Fruit fly (Drosophila melanogaster): ENCODE results near the gene Frl.

The Frl gene

DNA sequence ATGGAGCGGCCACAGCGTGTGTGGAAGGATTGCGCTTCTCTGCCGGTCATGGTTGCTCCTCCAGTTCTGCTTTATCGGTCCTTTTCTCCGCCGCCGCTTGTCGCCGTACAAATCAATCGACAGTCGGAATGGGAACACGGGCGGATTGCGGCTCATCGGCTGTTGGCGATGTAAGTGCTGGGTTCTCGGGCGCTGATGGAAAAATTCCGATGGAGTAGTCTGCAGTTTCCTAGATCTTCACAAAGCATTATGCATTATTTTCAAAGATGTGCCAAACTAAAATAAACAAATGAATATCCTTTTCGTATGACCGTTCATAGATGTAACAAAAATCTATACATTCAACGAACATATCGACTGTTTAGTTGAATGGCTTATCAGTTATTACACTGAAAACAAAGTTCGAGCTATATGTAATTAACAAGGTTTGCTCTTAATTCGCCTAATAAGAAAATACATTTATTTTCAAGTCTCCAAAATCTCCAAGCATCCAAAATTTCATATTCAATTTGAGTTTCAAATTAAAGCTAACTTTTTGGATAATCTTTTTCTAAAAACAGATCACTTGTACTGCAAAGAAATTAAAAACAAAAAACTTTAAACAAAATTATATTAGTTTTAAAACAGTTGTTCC, 3.3 kb upstream of the Frl start, which contains the start of gene Neurl4 (continued):
- TF ChIP-seq Stat92E (GFP tag; optimal IDR thresholded peaks at IDR 0.05) (no peak), CG12942 (GFP tag; optimal IDR thresholded peaks at IDR 0.05) (peak; percentile 73), Usf (GFP tag; optimal IDR thresholded peaks at IDR 0.05) (peak; percentile 23), Dad (GFP tag; optimal IDR thresholded peaks at IDR 0.05) (peak; percentile 27), Med (GFP tag) (peak; percentile 88), Dbx (GFP tag; IDR thresholded peaks at IDR 0.05) (peak; percentile 68; the same call in 2 of the 3 replicates), D (optimal IDR thresholded peaks at IDR 0.05) (peak; percentile 11), D (GFP tag; optimal IDR thresholded peaks at IDR 0.05) (no peak), HHEX (GFP tag; optimal IDR thresholded peaks at IDR 0.05) (peak; percentile 70), pum (GFP tag; optimal IDR thresholded peaks at IDR 0.05) (peak; percentile 62), CG3163 (GFP tag; optimal IDR thresholded peaks at IDR 0.05) (peak; percentile 13), Chrac-16 (GFP tag; optimal IDR thresholded peaks at IDR 0.05) (peak; percentile 68), tgo (GFP tag; IDR thresholded peaks at IDR 0.05) (peak; percentile 60; the same call in 2 of the 3 replicates), CG17186 (GFP tag; optimal IDR thresholded peaks at IDR 0.05) (no peak), bigmax (GFP tag; optimal IDR thresholded peaks at IDR 0.05) (no peak), Sox102F (GFP tag; optimal IDR thresholded peaks at IDR 0.05) (no peak), Ets97D (GFP tag; optimal IDR thresholded peaks at IDR 0.05) (peak; percentile 8), Dfd (GFP tag; optimal IDR thresholded peaks at IDR 0.05) (no peak), C15 (GFP tag; IDR thresholded peaks at IDR 0.05) (no peak), B-H1 (GFP tag; IDR thresholded peaks at IDR 0.05) (no peak), Antp (GFP tag; optimal IDR thresholded peaks at IDR 0.05) (peak; percentile 51), gro (GFP tag; optimal IDR thresholded peaks at IDR 0.05) (peak; percentile 43), CG7987 (GFP tag; optimal IDR thresholded peaks at IDR 0.05) (no peak), schlank (tag; optimal IDR thresholded peaks at IDR 0.05) (no peak), CG4617 (GFP tag; optimal IDR thresholded peaks at IDR 0.05; ENCODE audit: borderline replicate concordance) (peak; percentile 26), repo (GFP tag; optimal IDR thresholded peaks at IDR 0.05) (no peak), Meics (GFP tag; optimal IDR thresholded peaks at IDR 0.05) (no peak), peb (GFP tag; IDR thresholded peaks at IDR 0.05) (no peak; the same call in 1 of the 2 replicates), Oli (tag; optimal IDR thresholded peaks at IDR 0.05) (peak; percentile 75), CG17829 (tag; optimal IDR thresholded peaks at IDR 0.05) (peak; percentile 56), jigr1 (GFP tag; IDR thresholded peaks at IDR 0.05) (no peak), CG13775 (GFP tag; optimal IDR thresholded peaks at IDR 0.05) (peak; percentile 69), CG8388 (GFP tag; optimal IDR thresholded peaks at IDR 0.05) (no peak), CG13123 (GFP tag; optimal IDR thresholded peaks at IDR 0.05) (peak; percentile 33), ranshi (GFP tag; IDR thresholded peaks at IDR 0.05) (peak; percentile 62), CG10147 (GFP tag; optimal IDR thresholded peaks at IDR 0.05) (no peak), CHES-1-like (GFP tag; optimal IDR thresholded peaks at IDR 0.05) (peak; percentile 67), az2 (GFP tag; optimal IDR thresholded peaks at IDR 0.05) (peak; percentile 70), Sry-δ (GFP tag; optimal IDR thresholded peaks at IDR 0.05) (peak; percentile 46), Hand (GFP tag; optimal IDR thresholded peaks at IDR 0.05) (no peak), tx (GFP tag; optimal IDR thresholded peaks at IDR 0.05) (peak; percentile 60), dpn (GFP tag; optimal IDR thresholded peaks at IDR 0.05) (peak; percentile 58 to 80), twi (tag; optimal IDR thresholded peaks at IDR 0.05) (peak; percentile 62), CG31441 (GFP tag; IDR thresholded peaks at IDR 0.05) (peak; percentile 90), CG15601 (tag; optimal IDR thresholded peaks at IDR 0.05) (peak; percentile 93), prd (optimal IDR thresholded peaks at IDR 0.05) (no peak), prd (GFP tag; IDR thresholded peaks at IDR 0.05) (peak; percentile 70), Awh (GFP tag; IDR thresholded peaks at IDR 0.05) (peak; percentile 78), da (GFP tag; optimal IDR thresholded peaks at IDR 0.05) (peak; percentile 28), pros (GFP tag; optimal IDR thresholded peaks at IDR 0.05) (no peak), Mrtf (GFP tag; IDR thresholded peaks at IDR 0.05) (peak; percentile 37; the same call in 1 of the 3 replicates)
